Worm (Caenorhabditis elegans): Measurements from ENCODE around the gene srab-22.
"Not testable (repeated sequence)": the region's sequence is repeated elsewhere in the genome, so short reads cannot be mapped to it uniquely, and the experiment has no call there.

The srab-22 gene

ce11 chrV:3394694-3395240 is 31.4 kb upstream of the srab-22 start, which contains the start of gene T20D4.15:
TSS of gene T20D4.15 (minus strand) at chrV:3394744.
- no peak for TF ChIP-seq lim-6 (tag; optimal IDR thresholded peaks at IDR 0.05)
- TF ChIP-seq elt-2 (tag; optimal IDR thresholded peaks at IDR 0.05), result no peak
- no peak for TF ChIP-seq pros-1 (tag; optimal IDR thresholded peaks at IDR 0.05)
- no peak for TF ChIP-seq hlh-13 (GFP tag; optimal IDR thresholded peaks at IDR 0.05)
- no peak for TF ChIP-seq pag-3 (tag; optimal IDR thresholded peaks at IDR 0.05; ENCODE audit: borderline replicate concordance)
- TF ChIP-seq F13H6.1 (tag; optimal IDR thresholded peaks at IDR 0.05), result no peak
- no peak for TF ChIP-seq nhr-232 (tag; optimal IDR thresholded peaks at IDR 0.05)
- TF ChIP-seq madf-2 (tag; optimal IDR thresholded peaks at IDR 0.05), result no peak
- TF ChIP-seq K09A11.1 (tag; optimal IDR thresholded peaks at IDR 0.05; ENCODE audit: insufficient read depth), result no peak
- TF ChIP-seq Y22D7AL.16 (tag; optimal IDR thresholded peaks at IDR 0.05), result no peak
- TF ChIP-seq sox-2 (GFP tag; IDR thresholded peaks at IDR 0.05), result no peak
- TF ChIP-seq unc-3 (GFP tag; conservative IDR thresholded peaks at IDR 0.05), result no peak
- no peak for TF ChIP-seq unc-3 (tag; optimal IDR thresholded peaks at IDR 0.05)

ce11 chrV:3396765-3397164 is 29.4 kb upstream of the srab-22 start, which contains the start of gene T20D4.12:
TSS of gene T20D4.12 (plus strand) at chrV:3397065.
- TF ChIP-seq ceh-34 (tag; optimal IDR thresholded peaks at IDR 0.05); sox-2 (GFP tag; IDR thresholded peaks at IDR 0.05); lim-6 (tag; optimal IDR thresholded peaks at IDR 0.05): not testable (repeated sequence)

ce11 chrV:3398314-3398713 is 27.9 kb upstream of the srab-22 start, which contains the start of gene T20D4.11:
TSS of gene T20D4.11 (plus strand) at chrV:3398690.
- TF ChIP-seq ceh-30 (tag; optimal IDR thresholded peaks at IDR 0.05) (no peak), unc-86 (tag; optimal IDR thresholded peaks at IDR 0.05) (no peak), C38D4.7 (GFP tag; optimal IDR thresholded peaks at IDR 0.05) (no peak), pag-3 (tag; optimal IDR thresholded peaks at IDR 0.05; ENCODE audit: borderline replicate concordance) (no peak), unc-42 (tag; optimal IDR thresholded peaks at IDR 0.05) (no peak)

- TF ChIP-seq sox-4 (tag; optimal IDR thresholded peaks at IDR 0.05); rnt-1 (tag; optimal IDR thresholded peaks at IDR 0.05); dmd-4 (tag; optimal IDR thresholded peaks at IDR 0.05; ENCODE audit: borderline replicate concordance): not testable (repeated sequence)
Observed at ce11 chrV:3399952-3400351, 26.2 kb upstream of the srab-22 start, which contains the start of gene T20D4.10. TSS of gene T20D4.10 (plus strand) at chrV:3400252.

- TF ChIP-seq unc-55 (GFP tag; optimal IDR thresholded peaks at IDR 0.05) (no peak), unc-3 (GFP tag; conservative IDR thresholded peaks at IDR 0.05) (no peak), unc-3 (tag; optimal IDR thresholded peaks at IDR 0.05) (no peak), npax-4 (tag; optimal IDR thresholded peaks at IDR 0.05) (no peak), pag-3 (tag; optimal IDR thresholded peaks at IDR 0.05; ENCODE audit: borderline replicate concordance) (no peak), ceh-14 (tag; optimal IDR thresholded peaks at IDR 0.05) (no peak), mec-3 (tag; optimal IDR thresholded peaks at IDR 0.05; ENCODE audit: borderline replicate concordance) (no peak), ceh-31 (tag; optimal IDR thresholded peaks at IDR 0.05) (no peak)
Observed at ce11 chrV:3408602-3409001, 17.6 kb upstream of the srab-22 start, which contains the start of gene T20D4.7. TSS of gene T20D4.7 (plus strand) at chrV:3408902.

- TF ChIP-seq ceh-30 (tag; optimal IDR thresholded peaks at IDR 0.05) (no peak), K02D7.2 (tag; optimal IDR thresholded peaks at IDR 0.05) (no peak), unc-86 (tag; optimal IDR thresholded peaks at IDR 0.05) (no peak)
Observed at ce11 chrV:3409498-3409897, 16.7 kb upstream of the srab-22 start.

- TF ChIP-seq mec-3 (tag; optimal IDR thresholded peaks at IDR 0.05; ENCODE audit: borderline replicate concordance) (no peak), npax-4 (tag; optimal IDR thresholded peaks at IDR 0.05) (no peak), ceh-6 (GFP tag; optimal IDR thresholded peaks at IDR 0.05) (no peak), lim-6 (tag; optimal IDR thresholded peaks at IDR 0.05) (no peak), ceh-34 (tag; optimal IDR thresholded peaks at IDR 0.05) (no peak), ama-1 (optimal IDR thresholded peaks at IDR 0.05) (no peak), ceh-30 (tag; optimal IDR thresholded peaks at IDR 0.05) (no peak), ceh-24 (tag; optimal IDR thresholded peaks at IDR 0.05) (no peak), pat-9 (tag; optimal IDR thresholded peaks at IDR 0.05) (no peak), T23F11.4 (GFP tag; optimal IDR thresholded peaks at IDR 0.05) (no peak), pax-1 (tag; optimal IDR thresholded peaks at IDR 0.05) (no peak), lin-11 (tag; optimal IDR thresholded peaks at IDR 0.05) (no peak), odd-2 (tag; optimal IDR thresholded peaks at IDR 0.05) (no peak), pqm-1 (tag; optimal IDR thresholded peaks at IDR 0.05) (no peak), nhr-232 (tag; optimal IDR thresholded peaks at IDR 0.05) (no peak), unc-3 (GFP tag; conservative IDR thresholded peaks at IDR 0.05) (no peak), unc-3 (tag; optimal IDR thresholded peaks at IDR 0.05) (no peak), C38D4.7 (GFP tag; optimal IDR thresholded peaks at IDR 0.05) (no peak), sdc-2 (tag; optimal IDR thresholded peaks at IDR 0.05) (no peak)
Observed at ce11 chrV:3410098-3410570, 16.0 kb upstream of the srab-22 start, which contains the start of gene arrd-22. TSS of gene arrd-22 (plus strand) at chrV:3410520.

Measured in whole organism, late embryonic.